Worm (Caenorhabditis elegans): ENCODE measurements around the gene C34E11.4.
A peak's percentile ranks its signal among the peaks of the same experiment; 100 is the strongest.

The C34E11.4 gene

DNA sequence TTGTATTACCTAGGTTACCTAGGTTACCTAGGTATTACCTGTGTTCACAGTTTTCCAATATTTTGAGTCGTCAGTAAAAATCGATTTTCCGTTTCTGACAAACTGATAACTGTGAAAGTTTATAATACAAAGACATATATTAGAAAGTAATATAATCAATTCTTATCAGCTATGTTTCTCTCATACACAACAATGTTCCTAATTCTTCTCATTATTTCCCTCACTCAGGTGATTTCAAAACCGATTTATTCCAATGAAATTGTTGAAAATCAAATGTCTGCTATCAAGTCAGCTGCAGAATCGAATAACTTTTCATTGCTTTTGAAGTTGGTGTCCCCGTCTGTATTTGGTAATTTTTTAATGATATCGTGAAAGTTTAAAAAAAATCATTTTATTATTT is at the start of gene C34E11.4:
C34E11.4 (plus strand) TSS at position 154 of the 400 bp plus-strand sequence.
- no peak for TF ChIP-seq elt-3 (tag; optimal IDR thresholded peaks at IDR 0.05)
- no peak for TF ChIP-seq egl-5 (tag; optimal IDR thresholded peaks at IDR 0.05)
- peak; percentile 43 for TF ChIP-seq elt-2 (tag; optimal IDR thresholded peaks at IDR 0.05)

DNA sequence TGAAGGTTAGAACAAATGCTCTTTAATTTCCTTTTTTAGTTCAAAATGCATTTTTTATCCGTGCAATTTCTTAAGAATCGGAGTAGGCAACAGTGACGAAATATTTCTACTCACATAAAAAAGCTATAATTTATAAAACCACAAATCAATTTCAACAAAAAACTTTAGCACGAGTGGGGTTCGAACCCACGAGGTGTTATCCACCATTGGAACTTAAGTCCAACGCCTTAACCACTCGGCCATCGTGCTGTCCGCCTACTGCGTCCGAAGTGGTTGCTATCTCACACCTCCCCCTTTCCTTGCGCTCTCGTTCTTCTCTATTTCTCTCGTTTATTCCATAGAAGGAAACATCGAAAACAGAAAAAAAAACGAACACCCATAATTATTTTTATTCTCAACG is 46.3 kb upstream of the C34E11.4 start:
- TF ChIP-seq elt-1 (tag; optimal IDR thresholded peaks at IDR 0.05) (no peak), nhr-43 (tag; optimal IDR thresholded peaks at IDR 0.05; ENCODE audit: poor library complexity, severe bottlenecking) (peak; percentile 59), ZK546.5 (tag; optimal IDR thresholded peaks at IDR 0.05) (no peak), nhr-25 (tag; optimal IDR thresholded peaks at IDR 0.05) (peak; percentile 18), egl-27 (tag; optimal IDR thresholded peaks at IDR 0.05) (peak; percentile 1), ceh-82 (tag; optimal IDR thresholded peaks at IDR 0.05) (peak; percentile 21), nhr-23 (tag; optimal IDR thresholded peaks at IDR 0.05) (no peak), elt-2 (tag; optimal IDR thresholded peaks at IDR 0.05) (peak; percentile 48), jun-1 (tag; optimal IDR thresholded peaks at IDR 0.05) (peak; percentile 53), lsy-12 (tag; optimal IDR thresholded peaks at IDR 0.05) (peak; percentile 56), skn-1 (tag; optimal IDR thresholded peaks at IDR 0.05) (peak; percentile 3), nhr-237 (tag; optimal IDR thresholded peaks at IDR 0.05) (no peak), lin-39 (tag; optimal IDR thresholded peaks at IDR 0.05) (peak; percentile 70), pha-4 (tag; optimal IDR thresholded peaks at IDR 0.05) (peak; percentile 61), pqm-1 (tag; optimal IDR thresholded peaks at IDR 0.05) (peak; percentile 6), ceh-28 (tag; optimal IDR thresholded peaks at IDR 0.05) (peak; percentile 41), tbx-2 (tag; optimal IDR thresholded peaks at IDR 0.05) (peak; percentile 59), fos-1 (tag; optimal IDR thresholded peaks at IDR 0.05) (no peak), R02D3.7 (tag; optimal IDR thresholded peaks at IDR 0.05) (no peak), aly-2 (tag; optimal IDR thresholded peaks at IDR 0.05) (no peak), fkh-10 (GFP tag; optimal IDR thresholded peaks at IDR 0.05) (peak; percentile 40), lin-15B (tag; optimal IDR thresholded peaks at IDR 0.05) (no peak), hmg-11 (tag; optimal IDR thresholded peaks at IDR 0.05) (peak; percentile 91)

DNA sequence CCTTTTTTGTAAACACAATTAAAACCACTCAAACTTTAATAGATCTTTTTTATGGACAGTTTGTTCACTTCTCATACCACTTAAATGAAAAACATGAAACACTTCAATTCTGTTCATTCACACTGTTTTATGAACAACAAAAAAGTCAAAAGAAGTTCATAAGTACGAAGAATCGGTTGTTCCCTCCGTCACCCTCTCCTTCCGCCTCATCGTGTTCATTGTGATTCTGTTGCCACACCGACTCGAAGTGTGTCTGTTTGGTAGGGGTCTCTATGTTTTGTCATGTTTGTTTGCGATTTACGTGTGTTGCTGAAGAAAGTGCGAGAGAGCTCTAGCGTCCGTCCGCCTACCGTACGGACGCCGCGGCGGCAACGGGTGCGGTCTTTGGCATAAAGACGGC is 45.2 kb upstream of the C34E11.4 start, which contains the start of gene lact-7:
lact-7 (plus strand) TSS at position 301 of the 400 bp plus-strand sequence.
- TF ChIP-seq ztf-11 (tag; optimal IDR thresholded peaks at IDR 0.05) (no peak), pha-4 (tag; optimal IDR thresholded peaks at IDR 0.05) (peak; percentile 84)

DNA sequence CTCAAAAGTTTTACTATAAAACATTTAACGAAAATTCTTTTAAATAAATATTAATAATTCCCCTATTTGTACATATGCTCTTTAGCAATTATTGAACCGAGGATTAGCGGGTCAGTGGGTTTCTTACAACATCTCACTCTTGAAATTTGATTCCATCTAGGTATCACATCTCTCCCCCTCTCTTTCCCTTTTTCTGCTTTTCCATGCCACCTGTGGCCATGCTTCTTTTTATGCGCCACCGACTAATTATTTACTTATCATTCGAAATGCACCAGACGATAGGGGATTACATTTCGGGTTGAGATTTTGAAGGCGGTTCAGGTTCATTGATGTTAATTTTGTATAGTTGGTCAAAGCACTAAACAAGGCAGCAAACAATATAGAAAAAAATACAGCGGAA is 38.1 kb upstream of the C34E11.4 start:
- TF ChIP-seq nhr-77 (tag; optimal IDR thresholded peaks at IDR 0.05): no peak
- TF ChIP-seq R02D3.7 (tag; optimal IDR thresholded peaks at IDR 0.05): no peak

DNA sequence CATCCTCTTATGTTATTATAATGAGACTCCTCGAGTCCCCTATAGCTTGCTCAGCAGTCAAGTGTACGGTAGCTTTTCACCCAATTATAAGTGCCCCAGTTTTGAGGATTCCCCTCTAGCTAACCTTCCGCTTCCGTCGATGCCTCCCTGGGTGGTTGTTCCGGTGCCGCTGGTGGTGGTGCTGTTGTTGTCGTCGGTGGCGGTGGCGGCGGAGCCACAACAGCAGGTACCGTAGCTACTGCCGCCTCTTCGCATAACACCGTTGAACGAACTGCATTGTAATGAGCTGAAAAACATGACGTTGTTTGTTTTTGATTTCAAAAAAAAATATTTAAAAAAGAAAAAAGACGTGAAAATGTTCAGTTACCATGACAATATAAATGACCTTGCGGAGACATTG is 37.6 kb upstream of the C34E11.4 start:
- no peak for TF ChIP-seq daf-12 (tag; optimal IDR thresholded peaks at IDR 0.05)
- no peak for TF ChIP-seq fkh-2 (tag; optimal IDR thresholded peaks at IDR 0.05)
- TF ChIP-seq nhr-11 (tag; optimal IDR thresholded peaks at IDR 0.05): no peak
- no peak for TF ChIP-seq ama-1 (optimal IDR thresholded peaks at IDR 0.05)
- no peak for TF ChIP-seq nhr-76 (tag; optimal IDR thresholded peaks at IDR 0.05)
- TF ChIP-seq skn-1 (tag; optimal IDR thresholded peaks at IDR 0.05): no peak
- no peak for TF ChIP-seq lsy-12 (tag; optimal IDR thresholded peaks at IDR 0.05)
- no peak for TF ChIP-seq egl-27 (tag; optimal IDR thresholded peaks at IDR 0.05)
- no peak for TF ChIP-seq aly-2 (tag; optimal IDR thresholded peaks at IDR 0.05)
- no peak for TF ChIP-seq ztf-4 (tag; optimal IDR thresholded peaks at IDR 0.05)
- TF ChIP-seq snpc-4 (tag; optimal IDR thresholded peaks at IDR 0.05): no peak
- TF ChIP-seq ceh-82 (tag; optimal IDR thresholded peaks at IDR 0.05): no peak
- no peak for TF ChIP-seq zag-1 (tag; optimal IDR thresholded peaks at IDR 0.05)
- TF ChIP-seq ztf-11 (tag; optimal IDR thresholded peaks at IDR 0.05): no peak
- TF ChIP-seq elt-1 (tag; optimal IDR thresholded peaks at IDR 0.05): no peak
- no peak for TF ChIP-seq mdl-1 (tag; optimal IDR thresholded peaks at IDR 0.05)
- no peak for TF ChIP-seq nhr-237 (tag; optimal IDR thresholded peaks at IDR 0.05)
- no peak for TF ChIP-seq ceh-9 (tag; optimal IDR thresholded peaks at IDR 0.05)
- no peak for TF ChIP-seq unc-39 (tag; optimal IDR thresholded peaks at IDR 0.05)
- no peak for TF ChIP-seq lin-15B (tag; optimal IDR thresholded peaks at IDR 0.05)
